Worm (Caenorhabditis elegans) whole organism, L3 larva: Measurements from ENCODE around the gene F35E8.7.

Source experiments
- ceh-82 ChIP-seq: fragments of 150-350 bp; optimal IDR thresholded peaks from 2 replicates; lab custom pipeline; 2014; ENCODE audit warnings: missing biosample characterization, missing genetic modification characterization
- fkh-10 ChIP-seq: sonication (generic microtip); optimal IDR thresholded peaks from 2 replicates; lab custom pipeline; 2017; ENCODE audit warnings: missing biosample characterization, missing genetic modification reagents, missing genetic modification characterization
- lin-39 ChIP-seq: fragments of 150-350 bp; optimal IDR thresholded peaks from 2 replicates; lab custom pipeline; 2018; ENCODE audit warnings: missing biosample characterization, missing genetic modification reagents, missing genetic modification characterization
- pha-4 ChIP-seq: fragments of 150-350 bp; optimal IDR thresholded peaks from 2 replicates; lab custom pipeline; 2014; ENCODE audit warnings: missing biosample characterization, missing genetic modification reagents, missing genetic modification characterization
- tbx-2 ChIP-seq: sonication (generic microtip); optimal IDR thresholded peaks from 2 replicates; lab custom pipeline; 2016; ENCODE audit warnings: mild to moderate bottlenecking, missing genetic modification characterization, missing compliant biosample characterization
- zag-1 ChIP-seq: fragments of 150-350 bp; optimal IDR thresholded peaks from 2 replicates; lab custom pipeline; 2014; ENCODE audit warnings: missing biosample characterization, missing genetic modification characterization
- ztf-11 ChIP-seq: fragments of 150-350 bp; optimal IDR thresholded peaks from 2 replicates; lab custom pipeline; 2014; ENCODE audit warnings: missing biosample characterization, missing genetic modification characterization
- ztf-4 ChIP-seq: fragments of 150-350 bp; optimal IDR thresholded peaks from 2 replicates; lab custom pipeline; 2014; ENCODE audit warnings: missing biosample characterization, missing genetic modification characterization

ce11 chrV:15891279-15891678, 22.5 kb upstream of the F35E8.7 start:
- no peak for TF ChIP-seq ztf-4 (tag; lab: Kevin White, UChicago)
- TF ChIP-seq ztf-11, result no peak
- TF ChIP-seq zag-1, result no peak
- TF ChIP-seq ceh-82, result no peak
- TF ChIP-seq tbx-2, result no peak
- no peak for TF ChIP-seq fkh-10 (GFP tag; lab: Kevin White, UChicago)
- peak; percentile 77 for TF ChIP-seq pha-4 (tag; lab: Kevin White, UChicago)
- TF ChIP-seq lin-39, result no peak
